Worm (Caenorhabditis elegans) whole organism, L1 larva: ENCODE measurements around the gene fbxa-197.
"Not testable (repeated sequence)": the region's sequence is repeated elsewhere in the genome, so short reads cannot be mapped to it uniquely, and the experiment has no call there.

Experiments used
- blmp-1 ChIP-seq: fragments of 150-350 bp; optimal IDR thresholded peaks from 2 replicates; lab custom pipeline; 2014; ENCODE audit warnings: missing biosample characterization, missing genetic modification characterization
- fkh-10 ChIP-seq: sonication (generic microtip); optimal IDR thresholded peaks from 2 replicates; lab custom pipeline; 2017; ENCODE audit warnings: missing biosample characterization, missing genetic modification reagents, missing genetic modification characterization
- nhr-11 ChIP-seq: fragments of 150-350 bp; optimal IDR thresholded peaks from 2 replicates; lab custom pipeline; 2014; ENCODE audit warnings: missing biosample characterization, missing genetic modification characterization
- nhr-19 ChIP-seq: fragments of 200-800 bp; sonication (Bioruptor generic); conservative IDR thresholded peaks from 2 replicates; pipeline ENCODE4 v1.3.6; 2022; ENCODE audit warnings: missing genetic modification characterization, missing compliant biosample characterization
- nhr-237 ChIP-seq: fragments of 150-350 bp; optimal IDR thresholded peaks from 2 replicates; lab custom pipeline; 2014; ENCODE audit warnings: missing biosample characterization, missing genetic modification characterization
- nhr-28 ChIP-seq: fragments of 150-350 bp; optimal IDR thresholded peaks from 2 replicates; lab custom pipeline; 2014; ENCODE audit warnings: missing biosample characterization, missing genetic modification characterization
- rnt-1 ChIP-seq: sonication (generic microtip); optimal IDR thresholded peaks from 2 replicates; lab custom pipeline; 2016; ENCODE audit warnings: mild to moderate bottlenecking, missing genetic modification characterization, moderate library complexity, missing compliant biosample characterization
- tbx-2 ChIP-seq: sonication (generic microtip); optimal IDR thresholded peaks from 2 replicates; lab custom pipeline; 2016; ENCODE audit warnings: missing genetic modification characterization, missing compliant biosample characterization
- xbp-1 ChIP-seq: sonication (generic microtip); optimal IDR thresholded peaks from 2 replicates; lab custom pipeline; 2016; ENCODE audit warnings: missing genetic modification characterization, missing compliant biosample characterization

ce11 chrV:15850276-15850811, 17.1 kb upstream of the fbxa-197 start, which contains the start of gene srh-147:
- not testable (repeated sequence) for TF ChIP-seq nhr-237 (tag; lab: Kevin White, UChicago); fkh-10 (GFP tag; lab: Kevin White, UChicago); tbx-2 (tag; lab: Kevin White, UChicago); blmp-1 (tag; lab: Kevin White, UChicago); nhr-28 (tag; lab: Kevin White, UChicago); xbp-1 (tag; lab: Kevin White, UChicago); nhr-19 (GFP tag; lab: Robert Waterston, UW); nhr-11 (tag; lab: Kevin White, UChicago); rnt-1 (tag; lab: Kevin White, UChicago)
